Worm (Caenorhabditis elegans): ENCODE measurements around the gene srbc-2.

DNA sequence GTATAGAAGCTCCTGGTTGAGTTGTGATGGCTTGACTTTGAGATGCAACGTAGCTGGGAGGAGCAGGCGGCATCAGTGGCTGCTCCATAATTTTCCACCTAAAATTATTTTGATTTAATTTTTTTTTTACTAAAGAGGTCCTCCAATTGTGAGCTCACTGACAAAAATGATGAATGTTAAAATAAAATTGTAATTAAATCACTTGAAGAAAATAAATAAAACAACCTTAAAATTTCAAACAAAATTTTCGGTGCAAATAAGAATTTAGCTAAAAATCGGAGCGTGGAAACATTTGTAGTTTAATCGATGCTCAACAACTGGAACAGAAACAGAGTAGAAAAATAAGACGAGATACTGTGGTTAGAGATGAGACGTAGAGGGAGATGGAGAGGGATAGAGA is 19.8 kb downstream of the srbc-2 start, which contains the start of gene scrm-3:
- TF ChIP-seq med-1 (GFP tag; optimal IDR thresholded peaks at IDR 0.05; ENCODE audit: insufficient read depth) (no peak), flt-1 (GFP tag; IDR thresholded peaks at IDR 0.05) (no peak), ztf-29 (GFP tag; IDR thresholded peaks at IDR 0.05) (no peak), ref-1 (GFP tag; conservative IDR thresholded peaks at IDR 0.05) (no peak), tab-1 (GFP tag; IDR thresholded peaks at IDR 0.05) (no peak), T22C8.4 (GFP tag; IDR thresholded peaks at IDR 0.05) (no peak), klf-2 (GFP tag; conservative IDR thresholded peaks at IDR 0.05) (no peak), ztf-23 (GFP tag; IDR thresholded peaks at IDR 0.05) (no peak), cog-1 (tag; optimal IDR thresholded peaks at IDR 0.05) (no peak)
